Worm (Caenorhabditis elegans): Measurements from ENCODE around the gene F53F8.5.

- TF ChIP-seq ama-1 (optimal IDR thresholded peaks at IDR 0.05) (no peak), tbx-37 (GFP tag; conservative IDR thresholded peaks at IDR 0.05) (no peak), flt-1 (GFP tag; IDR thresholded peaks at IDR 0.05) (no peak), ceh-36 (tag; optimal IDR thresholded peaks at IDR 0.05) (no peak), aly-1 (tag; optimal IDR thresholded peaks at IDR 0.05) (no peak), ets-7 (tag; optimal IDR thresholded peaks at IDR 0.05) (no peak), hnd-1 (tag; optimal IDR thresholded peaks at IDR 0.05) (no peak), hmbx-1 (tag; optimal IDR thresholded peaks at IDR 0.05) (no peak), scrt-1 (GFP tag; IDR thresholded peaks at IDR 0.05) (no peak)
Observed at ce11 chrV:20689481-20690039, 14.3 kb downstream of the F53F8.5 start, which contains the start of gene F53F8.3.
